Fruit fly (Drosophila melanogaster) whole organism, embryonic: ENCODE data around the gene natalisin.

ENCODE experiments used
- CG10147 ChIP-seq: fragments of 200-800 bp; sonication (Bioruptor generic); optimal IDR thresholded peaks from 2 replicates; lab custom pipeline; 2019; ENCODE audit warnings: missing biosample characterization, mild to moderate bottlenecking, missing genetic modification characterization, moderate library complexity
- CG1024 ChIP-seq: fragments of 200-800 bp; sonication (Bioruptor generic); IDR thresholded peaks from 2 replicates; pipeline ENCODE4 v1.3.6; 2022; ENCODE audit warnings: missing biosample characterization, missing genetic modification characterization
- CG11695 ChIP-seq: fragments of 200-800 bp; sonication (Bioruptor generic); IDR thresholded peaks from 3 replicates; pipeline ENCODE4 v1.3.6; 2022; ENCODE audit warnings: missing biosample characterization, missing genetic modification characterization
- CG11696 ChIP-seq: fragments of 200-800 bp; sonication (Bioruptor generic); IDR thresholded peaks from 2 replicates; pipeline ENCODE4 v1.3.6; 2022; ENCODE audit warnings: missing biosample characterization, missing genetic modification characterization
- CG13424 ChIP-seq: fragments of 200-800 bp; sonication (Bioruptor generic); optimal IDR thresholded peaks from 2 replicates; lab custom pipeline; 2019; ENCODE audit warnings: missing biosample characterization, mild to moderate bottlenecking, missing genetic modification characterization, moderate library complexity
- CG14710 ChIP-seq: fragments of 200-800 bp; sonication (Bioruptor generic); optimal IDR thresholded peaks from 3 replicates; lab custom pipeline; 2019; ENCODE audit warnings: missing biosample characterization, mild to moderate bottlenecking, missing genetic modification characterization, moderate library complexity
- CG14965 ChIP-seq: fragments of 200-800 bp; sonication (Bioruptor generic); optimal IDR thresholded peaks from 2 replicates; lab custom pipeline; 2016; ENCODE audit warnings: missing biosample characterization, missing genetic modification characterization, borderline replicate concordance
- CG15269 ChIP-seq: fragments of 200-800 bp; sonication (Bioruptor generic); optimal IDR thresholded peaks from 2 replicates; lab custom pipeline; 2018; ENCODE audit warnings: missing biosample characterization, mild to moderate bottlenecking, missing genetic modification characterization, moderate library complexity
- CG17328 ChIP-seq: fragments of 200-800 bp; sonication (Bioruptor generic); IDR thresholded peaks from 2 replicates; pipeline ENCODE4 v1.3.6; 2022; ENCODE audit warnings: missing biosample characterization, missing genetic modification characterization
- CG17359 ChIP-seq: fragments of 200-800 bp; sonication (Bioruptor generic); optimal IDR thresholded peaks from 3 replicates; lab custom pipeline; 2018; ENCODE audit warnings: missing biosample characterization, mild to moderate bottlenecking, missing genetic modification characterization, moderate library complexity
- CG18764 ChIP-seq: fragments of 200-800 bp; sonication (Bioruptor generic); optimal IDR thresholded peaks from 3 replicates; lab custom pipeline; 2016; ENCODE audit warnings: missing biosample characterization, missing genetic modification characterization
- CG2712 ChIP-seq: fragments of 200-800 bp; optimal IDR thresholded peaks from 3 replicates; lab custom pipeline; 2019; ENCODE audit warnings: missing biosample characterization, mild to moderate bottlenecking, missing genetic modification characterization, moderate library complexity
- CG3065 ChIP-seq: fragments of 200-800 bp; sonication (Bioruptor generic); optimal IDR thresholded peaks from 2 replicates; lab custom pipeline; 2016; ENCODE audit warnings: missing biosample characterization, missing genetic modification characterization
- CG34224 ChIP-seq: fragments of 200-800 bp; sonication (Bioruptor generic); IDR thresholded peaks from 3 replicates; pipeline ENCODE4 v1.3.6; 2022; ENCODE audit warnings: missing biosample characterization, missing genetic modification characterization; ENCODE audit not compliant: partially characterized antibody
- CG34422 ChIP-seq: fragments of 200-800 bp; sonication (Bioruptor generic); IDR thresholded peaks from 3 replicates; pipeline ENCODE4 v1.3.6; 2022; ENCODE audit warnings: missing biosample characterization, missing genetic modification characterization
- CG3726 ChIP-seq: fragments of 200-800 bp; sonication (Bioruptor generic); IDR thresholded peaks from 3 replicates; pipeline ENCODE4, ENCODE4 v1.3.6; 2022; ENCODE audit warnings: missing biosample characterization, missing genetic modification characterization
- CG4730 ChIP-seq: fragments of 200-800 bp; sonication (Bioruptor generic); IDR thresholded peaks from 2 replicates; pipeline ENCODE4 v1.3.6; 2022; ENCODE audit warnings: missing biosample characterization, missing genetic modification characterization
- CG8290 ChIP-seq, 3 experiments: fragments of 200-800 bp; sonication (Bioruptor generic); optimal IDR thresholded peaks; 2 replicates each; lab custom pipeline; 2016 to 2019; ENCODE audit warnings: missing biosample characterization in 3 of 3, missing genetic modification characterization in 3 of 3, mild to moderate bottlenecking in 2 of 3, moderate library complexity in 1 of 3
- CG9797 ChIP-seq: fragments of 200-800 bp; sonication (Bioruptor generic); optimal IDR thresholded peaks from 3 replicates; lab custom pipeline; 2018; ENCODE audit warnings: missing biosample characterization, mild to moderate bottlenecking, missing genetic modification characterization
- CG9932 ChIP-seq: fragments of 200-800 bp; sonication (Bioruptor generic); IDR thresholded peaks from 2 replicates; pipeline ENCODE4 v1.3.6; 2022; ENCODE audit warnings: missing biosample characterization, missing genetic modification characterization
- HHEX ChIP-seq: fragments of 200-800 bp; sonication (Bioruptor generic); optimal IDR thresholded peaks from 3 replicates; lab custom pipeline; 2017; ENCODE audit warnings: missing biosample characterization, mild to moderate bottlenecking, missing genetic modification characterization, missing genetic modification reagents
- Hr39 ChIP-seq: fragments of >200 bp; optimal IDR thresholded peaks from 2 replicates; lab custom pipeline; 2017
- Hsf ChIP-seq: fragments of 200-800 bp; sonication (Bioruptor generic); optimal IDR thresholded peaks from 3 replicates; lab custom pipeline; 2016; ENCODE audit warnings: missing biosample characterization, missing genetic modification characterization
- Kr ChIP-seq: fragments of 200-800 bp; sonication (Bioruptor generic); optimal IDR thresholded peaks from 2 replicates; lab custom pipeline; 2017; ENCODE audit warnings: missing biosample characterization, mild to moderate bottlenecking, missing genetic modification characterization
- Lim3 ChIP-seq: fragments of 200-800 bp; sonication (Bioruptor generic); IDR thresholded peaks from 2 replicates; pipeline ENCODE4 v1.3.6; 2022; ENCODE audit warnings: missing biosample characterization, missing genetic modification characterization
- Mad ChIP-seq: fragments of 200-800 bp; sonication (Bioruptor generic); optimal IDR thresholded peaks from 2 replicates; lab custom pipeline; 2016; ENCODE audit warnings: missing biosample characterization, missing genetic modification characterization
- Mrtf ChIP-seq: fragments of 200-800 bp; sonication (Bioruptor generic); IDR thresholded peaks from 3 replicates; pipeline ENCODE4 v1.3.6; 2022; ENCODE audit warnings: missing biosample characterization, missing genetic modification characterization
- NFAT ChIP-seq: fragments of 200-800 bp; sonication (Bioruptor generic); IDR thresholded peaks from 2 replicates; pipeline ENCODE4 v1.3.6; 2022; ENCODE audit warnings: missing biosample characterization, missing genetic modification characterization
- Oaz ChIP-seq: fragments of 200-800 bp; sonication (Bioruptor generic); IDR thresholded peaks from 2 replicates; pipeline ENCODE4 v1.3.6; 2022; ENCODE audit warnings: missing biosample characterization, missing genetic modification characterization
- Pdp1 ChIP-seq, 2 experiments: fragments of 200-800 bp; sonication (Bioruptor generic); optimal IDR thresholded peaks; 3 replicates each; lab custom pipeline; 2016; ENCODE audit warnings: missing biosample characterization in 2 of 2, missing genetic modification characterization in 2 of 2, mild to moderate bottlenecking in 1 of 2, moderate library complexity in 1 of 2
- Poxn ChIP-seq: fragments of 200-800 bp; sonication (Bioruptor generic); IDR thresholded peaks from 2 replicates; pipeline ENCODE4 v1.3.6; 2022; ENCODE audit warnings: missing biosample characterization, missing genetic modification characterization
- Six4 ChIP-seq: fragments of 200-800 bp; sonication (Bioruptor generic); optimal IDR thresholded peaks from 2 replicates; lab custom pipeline; 2016; ENCODE audit warnings: missing biosample characterization, missing genetic modification characterization
- Vsx1 ChIP-seq: fragments of 200-800 bp; sonication (Bioruptor generic); optimal IDR thresholded peaks from 2 replicates; lab custom pipeline; 2017; ENCODE audit warnings: missing biosample characterization, mild to moderate bottlenecking, missing genetic modification characterization, missing genetic modification reagents
- abd-A ChIP-seq: fragments of 200-800 bp; sonication (Bioruptor generic); optimal IDR thresholded peaks from 3 replicates; lab custom pipeline; 2019; ENCODE audit warnings: missing biosample characterization, mild to moderate bottlenecking, missing genetic modification characterization, moderate library complexity
- ap ChIP-seq: fragments of 200-800 bp; sonication (Bioruptor generic); IDR thresholded peaks from 2 replicates; pipeline ENCODE4 v1.3.6; 2022; ENCODE audit warnings: missing biosample characterization, missing genetic modification characterization
- croc ChIP-seq: fragments of 200-800 bp; sonication (Bioruptor generic); conservative IDR thresholded peaks from 3 replicates; pipeline ENCODE4 v1.3.6; 2022; ENCODE audit warnings: missing biosample characterization, missing genetic modification characterization
- crol ChIP-seq: fragments of 200-800 bp; sonication (Bioruptor generic); IDR thresholded peaks from 2 replicates; pipeline ENCODE4 v1.3.6; 2022; ENCODE audit warnings: missing biosample characterization, missing genetic modification characterization
- danr ChIP-seq: fragments of 200-800 bp; sonication (Bioruptor generic); IDR thresholded peaks from 2 replicates; pipeline ENCODE4 v1.3.6; 2022; ENCODE audit warnings: missing biosample characterization, missing genetic modification characterization
- dimm ChIP-seq: fragments of 200-800 bp; sonication (Bioruptor generic); IDR thresholded peaks from 2 replicates; pipeline ENCODE4 v1.3.6; 2022; ENCODE audit warnings: missing biosample characterization, missing genetic modification characterization
- dm ChIP-seq: fragments of 200-800 bp; sonication (Bioruptor generic); optimal IDR thresholded peaks from 3 replicates; lab custom pipeline; 2016; ENCODE audit warnings: missing biosample characterization, missing genetic modification characterization
- dmrt99B ChIP-seq: fragments of 200-800 bp; sonication (Bioruptor generic); optimal IDR thresholded peaks from 2 replicates; lab custom pipeline; 2018; ENCODE audit warnings: missing biosample characterization, mild to moderate bottlenecking, missing genetic modification characterization, moderate library complexity
- dpn ChIP-seq, 2 experiments: fragments of 200-800 bp; sonication (Bioruptor generic); optimal IDR thresholded peaks; 3 replicates each; lab custom pipeline; 2016; ENCODE audit warnings: missing biosample characterization in 2 of 2, missing genetic modification characterization in 2 of 2
- fd102C ChIP-seq: fragments of 200-800 bp; sonication (Bioruptor generic); optimal IDR thresholded peaks from 2 replicates; lab custom pipeline; 2018; ENCODE audit warnings: missing biosample characterization, mild to moderate bottlenecking, missing genetic modification characterization, moderate library complexity
- maf-S ChIP-seq: fragments of 200-800 bp; sonication (Bioruptor generic); optimal IDR thresholded peaks from 2 replicates; lab custom pipeline; 2016; ENCODE audit warnings: missing biosample characterization, missing genetic modification characterization
- nau ChIP-seq: fragments of 200-800 bp; sonication (Bioruptor generic); optimal IDR thresholded peaks from 3 replicates; lab custom pipeline; 2017; ENCODE audit warnings: missing biosample characterization, mild to moderate bottlenecking, missing genetic modification characterization, missing genetic modification reagents
- pita ChIP-seq: fragments of 200-800 bp; sonication (Bioruptor generic); optimal IDR thresholded peaks from 2 replicates; lab custom pipeline; 2017; ENCODE audit warnings: missing biosample characterization, mild to moderate bottlenecking, missing genetic modification characterization
- salm ChIP-seq: fragments of 200-800 bp; sonication (Bioruptor generic); optimal IDR thresholded peaks from 2 replicates; lab custom pipeline; 2018; ENCODE audit warnings: missing biosample characterization, mild to moderate bottlenecking, missing genetic modification characterization
- sens ChIP-seq: fragments of 200-800 bp; sonication (Bioruptor generic); peaks from one replicate; lab custom pipeline; 2016; ENCODE audit warnings: missing biosample characterization, missing genetic modification characterization
- tio ChIP-seq: fragments of 200-800 bp; sonication (Bioruptor generic); optimal IDR thresholded peaks from 2 replicates; lab custom pipeline; 2017; ENCODE audit warnings: missing biosample characterization, missing genetic modification characterization, inconsistent platforms
- trem ChIP-seq: fragments of 200-800 bp; optimal IDR thresholded peaks from 3 replicates; lab custom pipeline; 2019; ENCODE audit warnings: missing biosample characterization, mild to moderate bottlenecking, missing genetic modification characterization, moderate library complexity
- twi ChIP-seq: fragments of 200-800 bp; optimal IDR thresholded peaks from 2 replicates; lab custom pipeline; 2019; ENCODE audit warnings: missing biosample characterization, mild to moderate bottlenecking, missing genetic modification characterization, moderate library complexity

Gene natalisin

dm6 chr3R:14457912-14458311, 39.5 kb downstream of the natalisin start:
- TF ChIP-seq dm (GFP tag; lab: Kevin White, UChicago) (no peak), CG11696 (GFP tag; lab: Robert Waterston, UW) (peak; percentile 61), CG2712 (tag; lab: Kevin White, UChicago) (peak; percentile 0), HHEX (GFP tag; lab: Kevin White, UChicago) (no peak), ap (GFP tag; lab: Robert Waterston, UW) (no peak), twi (peak; percentile 94), CG9932 (no peak), CG8290 (GFP tag; optimal IDR thresholded peaks at IDR 0.05; lab: Kevin White, UChicago) (no peak), CG8290 (tag; optimal IDR thresholded peaks at IDR 0.05; lab: Kevin White, UChicago) (no peak), crol (GFP tag; lab: Robert Waterston, UW) (peak; percentile 85), CG10147 (no peak), Kr (GFP tag; lab: Kevin White, UChicago) (no peak), Six4 (no peak), NFAT (GFP tag; lab: Robert Waterston, UW) (no peak)

DNA sequence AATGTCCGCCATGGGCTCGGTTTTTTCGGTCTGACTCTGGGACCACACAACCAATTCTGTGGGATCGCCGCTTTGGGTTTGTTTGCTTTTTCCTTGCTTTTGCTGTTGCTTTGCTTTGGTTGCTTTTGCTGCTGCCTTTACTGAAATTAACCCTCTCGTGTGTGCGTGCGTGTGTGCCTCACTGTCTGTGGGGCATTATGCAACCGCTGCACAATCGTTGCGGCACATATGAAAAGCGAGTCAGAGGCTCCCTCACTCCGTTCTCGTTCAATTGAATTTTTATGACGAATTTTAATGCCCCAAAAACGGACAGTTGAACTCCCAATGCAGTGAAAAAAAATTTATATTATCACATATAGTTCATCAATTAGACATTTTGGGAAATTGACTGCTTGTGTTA, 40.1 kb downstream of the natalisin start:
- TF ChIP-seq fd102C (GFP tag; lab: Kevin White, UChicago), result no peak
- TF ChIP-seq tio (GFP tag; lab: Kevin White, UChicago), result no peak
- no peak for TF ChIP-seq CG9797 (GFP tag; lab: Kevin White, UChicago)
- no peak for TF ChIP-seq CG34224 (GFP tag; lab: Robert Waterston, UW)
- TF ChIP-seq HHEX (GFP tag; lab: Kevin White, UChicago), result no peak
- TF ChIP-seq CG15269, result no peak
- no peak for TF ChIP-seq CG4730 (GFP tag; lab: Robert Waterston, UW)
- no peak for TF ChIP-seq CG18764 (GFP tag; lab: Kevin White, UChicago)
- TF ChIP-seq Mad (GFP tag; lab: Kevin White, UChicago), result no peak
- TF ChIP-seq dimm, result no peak
- no peak for TF ChIP-seq CG3065 (GFP tag; lab: Kevin White, UChicago)
- peak in 1 of 2 experiments; percentile 88 for TF ChIP-seq Pdp1 (GFP tag; optimal IDR thresholded peaks at IDR 0.05; lab: Kevin White, UChicago)
- no peak for TF ChIP-seq nau (GFP tag; lab: Kevin White, UChicago)
- no peak for TF ChIP-seq maf-S (GFP tag; lab: Kevin White, UChicago)
- TF ChIP-seq Lim3, result no peak
- no peak for TF ChIP-seq trem
- no peak for TF ChIP-seq Mrtf (GFP tag; lab: Robert Waterston, UW)
- TF ChIP-seq CG17328 (GFP tag; lab: Robert Waterston, UW), result no peak
- no peak for TF ChIP-seq abd-A (tag; lab: Kevin White, UChicago)
- TF ChIP-seq CG1024 (GFP tag; lab: Robert Waterston, UW), result no peak
- TF ChIP-seq sens (GFP tag; lab: Kevin White, UChicago), result peak; percentile 55
- no peak for TF ChIP-seq croc (GFP tag; lab: Robert Waterston, UW)
- TF ChIP-seq CG2712 (tag; lab: Kevin White, UChicago), result peak; percentile 24
- peak; percentile 3 for TF ChIP-seq CG17359 (tag; lab: Kevin White, UChicago)
- no peak for TF ChIP-seq CG3726 (GFP tag; lab: Robert Waterston, UW)
- no peak for TF ChIP-seq CG13424 (tag; lab: Kevin White, UChicago)
- TF ChIP-seq pita (GFP tag; lab: Kevin White, UChicago), result no peak
- 0 out of 3 replicates have a peak, but pooled peaks have one; percentile 20 for TF ChIP-seq CG34422
- no peak for TF ChIP-seq dmrt99B (tag; lab: Kevin White, UChicago)
- no peak for TF ChIP-seq danr
- TF ChIP-seq Hsf (GFP tag; lab: Kevin White, UChicago), result no peak
- TF ChIP-seq CG11695 (GFP tag; lab: Robert Waterston, UW), result 0 out of 3 replicates have a peak, but pooled peaks have one; percentile 11
- TF ChIP-seq Hr39 (lab: Kevin White, UChicago), result no peak
- TF ChIP-seq Oaz (GFP tag; lab: Robert Waterston, UW), result no peak
- TF ChIP-seq CG14710 (tag; lab: Kevin White, UChicago), result peak; percentile 4
- TF ChIP-seq Poxn (GFP tag; lab: Robert Waterston, UW), result no peak
- no peak for TF ChIP-seq CG14965 (GFP tag; lab: Kevin White, UChicago)
- TF ChIP-seq salm (tag; lab: Kevin White, UChicago), result no peak
- no peak for TF ChIP-seq dpn (GFP tag; optimal IDR thresholded peaks at IDR 0.05; lab: Kevin White, UChicago)
- no peak for TF ChIP-seq Vsx1 (GFP tag; lab: Kevin White, UChicago)
